Worm (Caenorhabditis elegans) whole organism, young adult: Measurements from ENCODE around the gene rga-4.

Experiments used
- F37B4.10 ChIP-seq: fragments of 200-800 bp; sonication (Bioruptor generic); IDR thresholded peaks from 2 replicates; pipeline ENCODE4 v1.3.6; 2022; ENCODE audit warnings: missing genetic modification characterization, missing compliant biosample characterization
- F49E8.2 ChIP-seq: sonication (generic microtip); optimal IDR thresholded peaks from 3 replicates; lab custom pipeline; 2017; ENCODE audit warnings: missing genetic modification characterization, mild to moderate bottlenecking, missing compliant biosample characterization, antibody characterized with exemption, moderate library complexity; ENCODE audit not compliant: insufficient read depth
- F52B5.7 ChIP-seq: sonication (generic microtip); optimal IDR thresholded peaks from 2 replicates; lab custom pipeline; 2016; ENCODE audit warnings: mild to moderate bottlenecking, missing genetic modification characterization, missing compliant biosample characterization
- F57C9.4 ChIP-seq: sonication (generic microtip); optimal IDR thresholded peaks from 2 replicates; lab custom pipeline; 2017; ENCODE audit warnings: mild to moderate bottlenecking, missing genetic modification characterization, missing compliant biosample characterization
- K11D2.4 ChIP-seq: fragments of 200-800 bp; sonication (Bioruptor generic); IDR thresholded peaks from 2 replicates; pipeline ENCODE4 v1.3.6; 2022; ENCODE audit warnings: missing genetic modification reagents, missing genetic modification characterization, missing compliant biosample characterization
- Y56A3A.18 ChIP-seq: fragments of 200-800 bp; sonication (Bioruptor generic); IDR thresholded peaks from 2 replicates; pipeline ENCODE4 v1.3.6; 2022; ENCODE audit warnings: missing genetic modification reagents, missing genetic modification characterization, missing compliant biosample characterization
- akir-1 ChIP-seq: fragments of 200-800 bp; sonication (Bioruptor generic); optimal IDR thresholded peaks from 2 replicates; lab custom pipeline; 2018; ENCODE audit warnings: mild to moderate bottlenecking, missing genetic modification characterization, moderate library complexity, missing compliant biosample characterization
- aptf-3 ChIP-seq: fragments of 200-800 bp; sonication (Bioruptor generic); IDR thresholded peaks from 2 replicates; pipeline ENCODE4 v1.3.6; 2022; ENCODE audit warnings: missing genetic modification characterization, missing compliant biosample characterization
- athp-1 ChIP-seq: sonication (generic microtip); optimal IDR thresholded peaks from 2 replicates; lab custom pipeline; 2017; ENCODE audit warnings: mild to moderate bottlenecking, missing genetic modification characterization, missing compliant biosample characterization
- attf-5 ChIP-seq: fragments of 200-800 bp; sonication (Bioruptor generic); optimal IDR thresholded peaks from 2 replicates; lab custom pipeline; 2018; ENCODE audit warnings: mild to moderate bottlenecking, missing genetic modification characterization, missing compliant biosample characterization
- attf-6 ChIP-seq: fragments of 200-800 bp; sonication (Bioruptor generic); IDR thresholded peaks from 2 replicates; pipeline ENCODE4 v1.3.6; 2022; ENCODE audit warnings: missing genetic modification reagents, missing genetic modification characterization, missing compliant biosample characterization
- ccch-3 ChIP-seq: fragments of 200-800 bp; sonication (Bioruptor generic); optimal IDR thresholded peaks from 2 replicates; lab custom pipeline; 2018; ENCODE audit warnings: mild to moderate bottlenecking, missing genetic modification characterization, missing compliant biosample characterization
- ceh-27 ChIP-seq: fragments of 200-800 bp; sonication (Bioruptor generic); optimal IDR thresholded peaks from 2 replicates; lab custom pipeline; 2018; ENCODE audit warnings: mild to moderate bottlenecking, missing genetic modification characterization, moderate library complexity, missing compliant biosample characterization
- ceh-79 ChIP-seq: sonication (generic microtip); optimal IDR thresholded peaks from 2 replicates; lab custom pipeline; 2017; ENCODE audit warnings: mild to moderate bottlenecking, missing genetic modification characterization, missing compliant biosample characterization
- chd-7 ChIP-seq: sonication (generic microtip); optimal IDR thresholded peaks from 2 replicates; lab custom pipeline; 2016; ENCODE audit warnings: mild to moderate bottlenecking, missing genetic modification characterization, moderate library complexity, missing compliant biosample characterization
- dpl-1 ChIP-seq: fragments of 150-350 bp; optimal IDR thresholded peaks from 2 replicates; lab custom pipeline; 2014; ENCODE audit warnings: missing biosample characterization, missing genetic modification reagents, missing genetic modification characterization
- egl-44 ChIP-seq: fragments of 200-800 bp; sonication (Bioruptor generic); IDR thresholded peaks from 2 replicates; pipeline ENCODE4 v1.3.6; 2022; ENCODE audit warnings: missing genetic modification reagents, missing genetic modification characterization, missing compliant biosample characterization
- egrh-3 ChIP-seq: fragments of 200-800 bp; sonication (Bioruptor generic); IDR thresholded peaks from 2 replicates; pipeline ENCODE4 v1.3.6; 2022; ENCODE audit warnings: missing genetic modification reagents, missing genetic modification characterization, missing compliant biosample characterization
- ekl-4 ChIP-seq: fragments of 200-800 bp; sonication (Bioruptor generic); IDR thresholded peaks from 2 replicates; pipeline ENCODE4 v1.3.6; 2022; ENCODE audit warnings: missing genetic modification reagents, missing genetic modification characterization, missing compliant biosample characterization
- ets-4 ChIP-seq: fragments of 200-800 bp; sonication (Bioruptor generic); optimal IDR thresholded peaks from 2 replicates; lab custom pipeline; 2018; ENCODE audit warnings: mild to moderate bottlenecking, missing genetic modification characterization, missing compliant biosample characterization
- gei-17 ChIP-seq: fragments of 200-800 bp; sonication (Bioruptor generic); optimal IDR thresholded peaks from 2 replicates; lab custom pipeline; 2018; ENCODE audit warnings: mild to moderate bottlenecking, missing genetic modification characterization, missing compliant biosample characterization
- hsf-1 ChIP-seq: fragments of 200-800 bp; sonication (Bioruptor generic); IDR thresholded peaks from 2 replicates; pipeline ENCODE4 v1.3.6; 2022; ENCODE audit warnings: missing genetic modification reagents, missing genetic modification characterization, missing compliant biosample characterization
- let-526 ChIP-seq: fragments of 200-800 bp; sonication (Bioruptor generic); IDR thresholded peaks from 2 replicates; pipeline ENCODE4 v1.3.6; 2022; ENCODE audit warnings: missing genetic modification reagents, missing genetic modification characterization, missing compliant biosample characterization
- lin-40 ChIP-seq: sonication (generic microtip); optimal IDR thresholded peaks from 2 replicates; lab custom pipeline; 2016; ENCODE audit warnings: missing genetic modification characterization, mild to moderate bottlenecking, missing compliant biosample characterization, missing genotype, missing genetic modification reagents
- lir-1 ChIP-seq: fragments of 200-800 bp; sonication (Bioruptor generic); conservative IDR thresholded peaks from 2 replicates; pipeline ENCODE4 v1.3.6; 2022; ENCODE audit warnings: missing genetic modification reagents, missing genetic modification characterization, missing compliant biosample characterization
- madf-3 ChIP-seq: fragments of 200-800 bp; sonication (Bioruptor generic); IDR thresholded peaks from 2 replicates; pipeline ENCODE4 v1.3.6; 2022; ENCODE audit warnings: missing genetic modification reagents, missing genetic modification characterization, missing compliant biosample characterization
- mel-28 ChIP-seq: sonication (generic microtip); optimal IDR thresholded peaks from 2 replicates; lab custom pipeline; 2016; ENCODE audit warnings: borderline replicate concordance, mild to moderate bottlenecking, missing genetic modification characterization, missing compliant biosample characterization
- mes-4 ChIP-seq: sonication (generic microtip); optimal IDR thresholded peaks from 2 replicates; lab custom pipeline; 2016; ENCODE audit warnings: missing genotype, missing genetic modification characterization, missing compliant biosample characterization
- nhr-27 ChIP-seq: fragments of 200-800 bp; sonication (Bioruptor generic); optimal IDR thresholded peaks from 2 replicates; lab custom pipeline; 2018; ENCODE audit warnings: mild to moderate bottlenecking, missing genetic modification characterization, moderate library complexity, missing compliant biosample characterization
- rec-8 ChIP-seq, 2 experiments: sonication (generic microtip); optimal IDR thresholded peaks; 2 replicates each; lab custom pipeline; 2016; ENCODE audit warnings: mild to moderate bottlenecking in 2 of 2, missing genetic modification characterization in 2 of 2, missing genetic modification reagents in 2 of 2, missing genotype in 2 of 2, missing biosample characterization in 1 of 2, missing compliant biosample characterization in 1 of 2, moderate library complexity in 1 of 2
- repo-1 ChIP-seq: sonication (generic microtip); optimal IDR thresholded peaks from 2 replicates; lab custom pipeline; 2017; ENCODE audit warnings: mild to moderate bottlenecking, missing genetic modification characterization, missing compliant biosample characterization
- snpc-1.1 ChIP-seq: sonication (generic microtip); optimal IDR thresholded peaks from 2 replicates; lab custom pipeline; 2017; ENCODE audit warnings: missing genetic modification characterization, mild to moderate bottlenecking, missing compliant biosample characterization, antibody characterized with exemption, moderate library complexity, missing genotype, missing genetic modification reagents; ENCODE audit not compliant: insufficient read depth
- somi-1 ChIP-seq: fragments of 200-800 bp; sonication (Bioruptor generic); optimal IDR thresholded peaks from 2 replicates; lab custom pipeline; 2018; ENCODE audit warnings: mild to moderate bottlenecking, missing genetic modification characterization, missing compliant biosample characterization
- sptf-2 ChIP-seq: fragments of 200-800 bp; sonication (Bioruptor generic); optimal IDR thresholded peaks from 2 replicates; lab custom pipeline; 2018; ENCODE audit warnings: mild to moderate bottlenecking, missing genetic modification characterization, missing compliant biosample characterization
- tbx-9 ChIP-seq: sonication (generic microtip); optimal IDR thresholded peaks from 2 replicates; lab custom pipeline; 2016; ENCODE audit warnings: borderline replicate concordance, missing genetic modification characterization, inconsistent platforms, missing compliant biosample characterization
- unc-62 ChIP-seq: fragments of 150-350 bp; optimal IDR thresholded peaks from 2 replicates; lab custom pipeline; 2014; ENCODE audit warnings: missing biosample characterization, missing genetic modification reagents, missing genetic modification characterization
- zim-3 ChIP-seq: sonication (generic microtip); optimal IDR thresholded peaks from 2 replicates; lab custom pipeline; 2017; ENCODE audit warnings: mild to moderate bottlenecking, missing genetic modification characterization, moderate library complexity, missing compliant biosample characterization

Gene rga-4

ce11 chrV:1423338-1423737, 40.3 kb upstream of the rga-4 start:
- TF ChIP-seq egrh-3 (GFP tag; lab: Robert Waterston, UW) (no peak), gei-17 (GFP tag; lab: Kevin White, UChicago) (no peak), madf-3 (GFP tag; lab: Robert Waterston, UW) (no peak), ccch-3 (no peak), Y56A3A.18 (GFP tag; lab: Robert Waterston, UW) (no peak), ceh-79 (no peak), athp-1 (tag; lab: Kevin White, UChicago) (no peak), aptf-3 (GFP tag; lab: Robert Waterston, UW) (no peak), repo-1 (tag; lab: Kevin White, UChicago) (no peak)

- TF ChIP-seq rec-8 (tag; optimal IDR thresholded peaks at IDR 0.05; lab: Kevin White, UChicago): no peak
- TF ChIP-seq lir-1 (GFP tag; lab: Robert Waterston, UW): no peak
- no peak for TF ChIP-seq akir-1 (GFP tag; lab: Kevin White, UChicago)
- no peak for TF ChIP-seq mes-4
- TF ChIP-seq attf-6: no peak
- no peak for TF ChIP-seq nhr-27
- TF ChIP-seq chd-7 (tag; lab: Kevin White, UChicago): no peak
- no peak for TF ChIP-seq tbx-9 (tag; lab: Kevin White, UChicago)
- no peak for TF ChIP-seq F49E8.2
- TF ChIP-seq egl-44 (GFP tag; lab: Robert Waterston, UW): no peak
- no peak for TF ChIP-seq aptf-3 (GFP tag; lab: Robert Waterston, UW)
- TF ChIP-seq F37B4.10 (GFP tag; lab: Robert Waterston, UW): no peak
- no peak for TF ChIP-seq sptf-2 (GFP tag; lab: Kevin White, UChicago)
Observed at ce11 chrV:1422269-1422668, 39.2 kb upstream of the rga-4 start.

- TF ChIP-seq attf-5 (no peak), akir-1 (GFP tag; lab: Kevin White, UChicago) (no peak), F57C9.4 (tag; lab: Kevin White, UChicago) (no peak), ets-4 (GFP tag; lab: Kevin White, UChicago) (no peak), unc-62 (GFP tag; lab: Kevin White, UChicago) (no peak), let-526 (GFP tag; lab: Robert Waterston, UW) (no peak), hsf-1 (GFP tag; lab: Robert Waterston, UW) (no peak), F52B5.7 (tag; lab: Kevin White, UChicago) (no peak), dpl-1 (GFP tag; lab: Kevin White, UChicago) (no peak), snpc-1.1 (tag; lab: Kevin White, UChicago) (no peak), mel-28 (tag; lab: Kevin White, UChicago) (no peak), F49E8.2 (no peak), lin-40 (tag; lab: Kevin White, UChicago) (no peak), somi-1 (GFP tag; lab: Kevin White, UChicago) (no peak), zim-3 (tag; lab: Kevin White, UChicago) (no peak), ekl-4 (GFP tag; lab: Robert Waterston, UW) (no peak), ceh-27 (no peak), K11D2.4 (no peak)
Observed at ce11 chrV:1416154-1416553, 33.1 kb upstream of the rga-4 start.
